Worm (Caenorhabditis elegans): ENCODE data around the gene C37C3.18.

C37C3.18 gene

ce11 chrV:7864663-7865062 is 9.9 kb downstream of the C37C3.18 start, which contains the start of gene C37C3.11:
C37C3.11 (minus strand) TSS chrV:7864763.
- no peak for TF ChIP-seq ztf-29 (GFP tag; IDR thresholded peaks at IDR 0.05)
- TF ChIP-seq klf-2 (GFP tag; conservative IDR thresholded peaks at IDR 0.05) = no peak
- no peak for TF ChIP-seq flt-1 (GFP tag; IDR thresholded peaks at IDR 0.05)
- TF ChIP-seq cog-1 (tag; optimal IDR thresholded peaks at IDR 0.05) = no peak
- TF ChIP-seq ztf-23 (GFP tag; IDR thresholded peaks at IDR 0.05) = no peak
- TF ChIP-seq T22C8.4 (GFP tag; IDR thresholded peaks at IDR 0.05) = no peak

ce11 chrV:7870707-7871106 is 15.9 kb downstream of the C37C3.18 start, which contains the start of gene nipi-4:
nipi-4 (minus strand) TSS chrV:7870807.
- TF ChIP-seq cog-1 (tag; optimal IDR thresholded peaks at IDR 0.05) (no peak), klf-2 (GFP tag; conservative IDR thresholded peaks at IDR 0.05) (no peak), flt-1 (GFP tag; IDR thresholded peaks at IDR 0.05) (no peak), med-1 (GFP tag; optimal IDR thresholded peaks at IDR 0.05; ENCODE audit: insufficient read depth) (no peak), ztf-23 (GFP tag; IDR thresholded peaks at IDR 0.05) (no peak), ref-1 (GFP tag; conservative IDR thresholded peaks at IDR 0.05) (no peak), ztf-29 (GFP tag; IDR thresholded peaks at IDR 0.05) (no peak), tab-1 (GFP tag; IDR thresholded peaks at IDR 0.05) (no peak), T22C8.4 (GFP tag; IDR thresholded peaks at IDR 0.05) (no peak)

- TF ChIP-seq cog-1 (tag; optimal IDR thresholded peaks at IDR 0.05) (no peak), med-1 (GFP tag; optimal IDR thresholded peaks at IDR 0.05; ENCODE audit: insufficient read depth) (no peak), tab-1 (GFP tag; IDR thresholded peaks at IDR 0.05) (no peak), flt-1 (GFP tag; IDR thresholded peaks at IDR 0.05) (no peak), ztf-29 (GFP tag; IDR thresholded peaks at IDR 0.05) (no peak), ref-1 (GFP tag; conservative IDR thresholded peaks at IDR 0.05) (no peak), T22C8.4 (GFP tag; IDR thresholded peaks at IDR 0.05) (no peak), klf-2 (GFP tag; conservative IDR thresholded peaks at IDR 0.05) (no peak), ztf-23 (GFP tag; IDR thresholded peaks at IDR 0.05) (no peak)
Measured at ce11 chrV:7872945-7873344, 18.2 kb downstream of the C37C3.18 start.

- TF ChIP-seq ztf-23 (GFP tag; IDR thresholded peaks at IDR 0.05) (no peak), med-1 (GFP tag; optimal IDR thresholded peaks at IDR 0.05; ENCODE audit: insufficient read depth) (no peak), ref-1 (GFP tag; conservative IDR thresholded peaks at IDR 0.05) (no peak), cog-1 (tag; optimal IDR thresholded peaks at IDR 0.05) (no peak), klf-2 (GFP tag; conservative IDR thresholded peaks at IDR 0.05) (no peak), flt-1 (GFP tag; IDR thresholded peaks at IDR 0.05) (no peak), ztf-29 (GFP tag; IDR thresholded peaks at IDR 0.05) (no peak), tab-1 (GFP tag; IDR thresholded peaks at IDR 0.05) (no peak), T22C8.4 (GFP tag; IDR thresholded peaks at IDR 0.05) (no peak)
Measured at ce11 chrV:7875456-7875855, 20.7 kb downstream of the C37C3.18 start, which contains the start of gene F40A3.4. F40A3.4 (plus strand) TSS chrV:7875756.

ce11 chrV:7876881-7877475 is 22.2 kb downstream of the C37C3.18 start, which contains the start of gene F40A3.3:
F40A3.3 (plus strand) TSS chrV:7877444.
- no peak for TF ChIP-seq klf-2 (GFP tag; conservative IDR thresholded peaks at IDR 0.05)
- TF ChIP-seq tab-1 (GFP tag; IDR thresholded peaks at IDR 0.05) = no peak
- TF ChIP-seq ztf-29 (GFP tag; IDR thresholded peaks at IDR 0.05) = no peak
- TF ChIP-seq ztf-23 (GFP tag; IDR thresholded peaks at IDR 0.05) = no peak
- no peak for TF ChIP-seq ref-1 (GFP tag; conservative IDR thresholded peaks at IDR 0.05)
- TF ChIP-seq med-1 (GFP tag; optimal IDR thresholded peaks at IDR 0.05; ENCODE audit: insufficient read depth) = no peak
- no peak for TF ChIP-seq cog-1 (tag; optimal IDR thresholded peaks at IDR 0.05)
- no peak for TF ChIP-seq flt-1 (GFP tag; IDR thresholded peaks at IDR 0.05)
- no peak for TF ChIP-seq T22C8.4 (GFP tag; IDR thresholded peaks at IDR 0.05)

ce11 chrV:7878411-7878964 is 23.7 kb downstream of the C37C3.18 start, which contains the start of gene F40A3.2:
F40A3.2 (plus strand) TSS chrV:7878914.
- TF ChIP-seq T22C8.4 (GFP tag; IDR thresholded peaks at IDR 0.05) (no peak), klf-2 (GFP tag; conservative IDR thresholded peaks at IDR 0.05) (no peak), ref-1 (GFP tag; conservative IDR thresholded peaks at IDR 0.05) (no peak), flt-1 (GFP tag; IDR thresholded peaks at IDR 0.05) (no peak), cog-1 (tag; optimal IDR thresholded peaks at IDR 0.05) (no peak), ztf-29 (GFP tag; IDR thresholded peaks at IDR 0.05) (no peak), ztf-23 (GFP tag; IDR thresholded peaks at IDR 0.05) (no peak), med-1 (GFP tag; optimal IDR thresholded peaks at IDR 0.05; ENCODE audit: insufficient read depth) (no peak), tab-1 (GFP tag; IDR thresholded peaks at IDR 0.05) (no peak)

ce11 chrV:7884441-7884840 is 29.6 kb downstream of the C37C3.18 start:
- TF ChIP-seq ztf-29 (GFP tag; IDR thresholded peaks at IDR 0.05) (no peak), T22C8.4 (GFP tag; IDR thresholded peaks at IDR 0.05) (no peak), ztf-23 (GFP tag; IDR thresholded peaks at IDR 0.05) (no peak), klf-2 (GFP tag; conservative IDR thresholded peaks at IDR 0.05) (no peak), med-1 (GFP tag; optimal IDR thresholded peaks at IDR 0.05; ENCODE audit: insufficient read depth) (no peak), cog-1 (tag; optimal IDR thresholded peaks at IDR 0.05) (no peak), ref-1 (GFP tag; conservative IDR thresholded peaks at IDR 0.05) (no peak), flt-1 (GFP tag; IDR thresholded peaks at IDR 0.05) (no peak), tab-1 (GFP tag; IDR thresholded peaks at IDR 0.05) (no peak)

- TF ChIP-seq T22C8.4 (GFP tag; IDR thresholded peaks at IDR 0.05) = no peak
- TF ChIP-seq ztf-29 (GFP tag; IDR thresholded peaks at IDR 0.05) = no peak
- no peak for TF ChIP-seq ztf-23 (GFP tag; IDR thresholded peaks at IDR 0.05)
- TF ChIP-seq flt-1 (GFP tag; IDR thresholded peaks at IDR 0.05) = no peak
- TF ChIP-seq cog-1 (tag; optimal IDR thresholded peaks at IDR 0.05) = no peak
- TF ChIP-seq klf-2 (GFP tag; conservative IDR thresholded peaks at IDR 0.05) = no peak
- no peak for TF ChIP-seq ref-1 (GFP tag; conservative IDR thresholded peaks at IDR 0.05)
- TF ChIP-seq med-1 (GFP tag; optimal IDR thresholded peaks at IDR 0.05; ENCODE audit: insufficient read depth) = no peak
- TF ChIP-seq tab-1 (GFP tag; IDR thresholded peaks at IDR 0.05) = no peak
Measured at ce11 chrV:7888036-7888435, 33.2 kb downstream of the C37C3.18 start.

ce11 chrV:7891230-7891629 is 36.4 kb downstream of the C37C3.18 start, which contains the start of gene F40A3.1:
F40A3.1 (plus strand) TSS chrV:7891530.
- no peak for TF ChIP-seq tab-1 (GFP tag; IDR thresholded peaks at IDR 0.05)
